Worm (Caenorhabditis elegans) whole organism, late embryonic: Measurements from ENCODE around the gene arf-5.

Experiments
- Y22D7AL.16 ChIP-seq: sonication (generic microtip); optimal IDR thresholded peaks from 2 replicates; lab custom pipeline; 2016; ENCODE audit warnings: missing genetic modification characterization, missing compliant biosample characterization
- ama-1 ChIP-seq: fragments of 150-350 bp; optimal IDR thresholded peaks from 2 replicates; lab custom pipeline; 2014
- ceh-19 ChIP-seq: fragments of 200-800 bp; sonication (Bioruptor generic); optimal IDR thresholded peaks from 2 replicates; lab custom pipeline; 2018; ENCODE audit warnings: mild to moderate bottlenecking, missing genetic modification characterization, missing compliant biosample characterization
- ets-4 ChIP-seq: sonication (generic microtip); optimal IDR thresholded peaks from 2 replicates; lab custom pipeline; 2016; ENCODE audit warnings: missing genetic modification characterization, missing compliant biosample characterization
- pha-4 ChIP-seq: fragments of 150-350 bp; optimal IDR thresholded peaks from 2 replicates; lab custom pipeline; 2018; ENCODE audit warnings: missing biosample characterization, missing genetic modification reagents, missing genetic modification characterization

DNA sequence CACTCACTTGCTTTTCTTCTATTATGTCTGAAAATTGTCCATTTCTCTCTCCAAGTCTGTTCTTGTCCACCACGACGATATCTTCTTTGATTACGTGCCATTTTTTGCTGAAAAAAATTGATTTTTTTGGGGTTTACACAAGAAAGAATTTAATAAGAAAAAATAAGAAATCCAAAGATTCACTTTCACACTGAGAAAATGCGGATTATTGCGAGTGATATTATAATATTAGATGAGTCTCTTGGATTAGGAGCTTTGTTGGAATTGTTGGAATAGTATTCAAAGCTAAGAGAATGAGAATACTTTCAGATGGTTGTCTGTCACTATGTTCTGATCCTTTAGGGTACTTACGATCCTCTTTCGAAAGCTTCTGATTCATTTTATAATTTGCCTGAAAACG is 43.5 kb upstream of the arf-5 start, which contains the start of gene F20D12.7:
- TF ChIP-seq Y22D7AL.16 (tag; lab: Kevin White, UChicago), result no peak
- TF ChIP-seq ets-4 (tag; lab: Kevin White, UChicago), result no peak
- no peak for TF ChIP-seq ama-1
- no peak for TF ChIP-seq pha-4 (tag; lab: Kevin White, UChicago)
- TF ChIP-seq ceh-19 (GFP tag; lab: Kevin White, UChicago), result no peak
